Fruit fly (Drosophila melanogaster) whole organism, prepupa: Measurements from ENCODE around the gene CG8003.

Experiments used
- OdsH ChIP-seq: fragments of 200-800 bp; sonication (Bioruptor generic); optimal IDR thresholded peaks from 3 replicates; lab custom pipeline; 2016; ENCODE audit warnings: missing biosample characterization, missing genetic modification characterization
- topi ChIP-seq: fragments of 200-800 bp; sonication (Bioruptor generic); optimal IDR thresholded peaks from 3 replicates; lab custom pipeline; 2016; ENCODE audit warnings: missing biosample characterization, missing genetic modification characterization

- TF ChIP-seq topi (GFP tag; lab: Kevin White, UChicago) (no peak), OdsH (GFP tag; lab: Kevin White, UChicago) (no peak)
Measured at dm6 chr3L:10680177-10680576, 18.9 kb downstream of the CG8003 start.
